Worm (Caenorhabditis elegans): Measurements from ENCODE around the gene col-2.

Gene col-2

ce11 chrIV:10059175-10059574, 26.1 kb downstream of the col-2 start:
- TF ChIP-seq mls-2 (tag; optimal IDR thresholded peaks at IDR 0.05) (no peak), ceh-43 (GFP tag; optimal IDR thresholded peaks at IDR 0.05) (no peak)

ce11 chrIV:10056138-10056537, 29.1 kb downstream of the col-2 start, which contains the start of gene T04B2.7:
T04B2.7 (minus strand) TSS chrIV:10056238.
- no peak for TF ChIP-seq mab-5 (tag; optimal IDR thresholded peaks at IDR 0.05)
- TF ChIP-seq bed-3 (GFP tag; optimal IDR thresholded peaks at IDR 0.05) = no peak
- TF ChIP-seq nhr-2 (tag; optimal IDR thresholded peaks at IDR 0.05) = no peak
- TF ChIP-seq M03D4.4 (tag; optimal IDR thresholded peaks at IDR 0.05) = no peak
- TF ChIP-seq sptf-1 (tag; optimal IDR thresholded peaks at IDR 0.05) = no peak
- TF ChIP-seq nhr-76 (tag; optimal IDR thresholded peaks at IDR 0.05) = no peak
- TF ChIP-seq snpc-4 (tag; optimal IDR thresholded peaks at IDR 0.05) = no peak
- TF ChIP-seq unc-120 (tag; optimal IDR thresholded peaks at IDR 0.05; ENCODE audit: poor library complexity, severe bottlenecking) = no peak
- TF ChIP-seq mep-1 (tag; optimal IDR thresholded peaks at IDR 0.05) = no peak
- no peak for TF ChIP-seq zip-8 (tag; optimal IDR thresholded peaks at IDR 0.05)
- no peak for TF ChIP-seq pha-4 (tag; optimal IDR thresholded peaks at IDR 0.05)
- no peak for TF ChIP-seq sem-2 (GFP tag; optimal IDR thresholded peaks at IDR 0.05)
- TF ChIP-seq elt-1 (tag; optimal IDR thresholded peaks at IDR 0.05; ENCODE audit: borderline replicate concordance, insufficient read depth) = no peak

ce11 chrIV:10053550-10053949, 31.7 kb downstream of the col-2 start, which contains the start of gene srv-12:
srv-12 (minus strand) TSS chrIV:10053650.
- TF ChIP-seq lsy-2 (tag; optimal IDR thresholded peaks at IDR 0.05) (no peak), snpc-4 (tag; optimal IDR thresholded peaks at IDR 0.05) (no peak), elt-1 (tag; optimal IDR thresholded peaks at IDR 0.05; ENCODE audit: borderline replicate concordance, insufficient read depth) (no peak), flh-1 (GFP tag; optimal IDR thresholded peaks at IDR 0.05) (no peak), unc-62 (GFP tag; optimal IDR thresholded peaks at IDR 0.05) (no peak), blmp-1 (tag; optimal IDR thresholded peaks at IDR 0.05) (no peak), ces-1 (GFP tag; optimal IDR thresholded peaks at IDR 0.05) (no peak), lin-13 (tag; optimal IDR thresholded peaks at IDR 0.05) (no peak), nhr-76 (tag; optimal IDR thresholded peaks at IDR 0.05) (no peak), pha-4 (tag; optimal IDR thresholded peaks at IDR 0.05) (no peak), tbx-8 (GFP tag; optimal IDR thresholded peaks at IDR 0.05) (no peak), mep-1 (tag; optimal IDR thresholded peaks at IDR 0.05) (no peak), bed-3 (GFP tag; optimal IDR thresholded peaks at IDR 0.05) (no peak), mls-2 (tag; optimal IDR thresholded peaks at IDR 0.05) (no peak), ceh-39 (tag; optimal IDR thresholded peaks at IDR 0.05) (no peak), hlh-1 (tag; optimal IDR thresholded peaks at IDR 0.05) (no peak), ztf-11 (tag; optimal IDR thresholded peaks at IDR 0.05) (no peak), ceh-83 (GFP tag; optimal IDR thresholded peaks at IDR 0.05) (no peak), mab-5 (tag; optimal IDR thresholded peaks at IDR 0.05) (no peak), M03D4.4 (tag; optimal IDR thresholded peaks at IDR 0.05) (no peak)

ce11 chrIV:10051088-10051487, 34.2 kb downstream of the col-2 start, which contains the start of gene T04B2.8:
T04B2.8 (minus strand) TSS chrIV:10051188.
- TF ChIP-seq lin-32 (GFP tag; optimal IDR thresholded peaks at IDR 0.05) (no peak), nhr-237 (tag; optimal IDR thresholded peaks at IDR 0.05) (no peak), lsy-2 (tag; optimal IDR thresholded peaks at IDR 0.05) (no peak), elt-3 (tag; optimal IDR thresholded peaks at IDR 0.05) (no peak), nhr-12 (tag; optimal IDR thresholded peaks at IDR 0.05) (no peak), cnd-1 (tag; optimal IDR thresholded peaks at IDR 0.05) (no peak), ham-2 (GFP tag; optimal IDR thresholded peaks at IDR 0.05) (no peak), nhr-2 (tag; optimal IDR thresholded peaks at IDR 0.05) (no peak), ztf-11 (tag; optimal IDR thresholded peaks at IDR 0.05) (no peak), unc-62 (GFP tag; optimal IDR thresholded peaks at IDR 0.05) (no peak), nhr-28 (tag; optimal IDR thresholded peaks at IDR 0.05) (no peak), bed-3 (GFP tag; optimal IDR thresholded peaks at IDR 0.05) (no peak), lin-13 (tag; optimal IDR thresholded peaks at IDR 0.05) (no peak), flh-1 (GFP tag; optimal IDR thresholded peaks at IDR 0.05) (no peak), drap-1 (GFP tag; optimal IDR thresholded peaks at IDR 0.05) (no peak), ceh-43 (GFP tag; optimal IDR thresholded peaks at IDR 0.05) (no peak)

All from whole organism, mixed stage, embryonic.